Fruit fly (Drosophila melanogaster): ENCODE results near the gene Exo84.

- no peak for TF ChIP-seq CG8478 (optimal IDR thresholded peaks at IDR 0.05)
- TF ChIP-seq CTCF (optimal IDR thresholded peaks at IDR 0.05): no peak
Observed at dm6 chr3R:26099238-26099637, 47.2 kb upstream of the Exo84 start.
